Worm (Caenorhabditis elegans): ENCODE measurements around the gene daf-4.

daf-4 gene

ce11 chrIII:5603439-5603986, 21.4 kb upstream of the daf-4 start, which contains the start of gene madf-11 (continued):
- TF ChIP-seq tbp1 (GFP tag; optimal IDR thresholded peaks at IDR 0.05): peak; percentile 31
- TF ChIP-seq cebp-1 (GFP tag; IDR thresholded peaks at IDR 0.05): no peak
- TF ChIP-seq cebp-1 (tag; optimal IDR thresholded peaks at IDR 0.05): peak; percentile 58
- peak; percentile 31; the same call in 1 of the 2 replicates for TF ChIP-seq attf-3 (GFP tag; conservative IDR thresholded peaks at IDR 0.05)
- TF ChIP-seq lin-40 (tag; optimal IDR thresholded peaks at IDR 0.05): peak; percentile 39
- TF ChIP-seq sptf-2 (GFP tag; optimal IDR thresholded peaks at IDR 0.05): no peak
- TF ChIP-seq chd-7 (tag; optimal IDR thresholded peaks at IDR 0.05): no peak
- no peak for TF ChIP-seq F23B12.7 (tag; optimal IDR thresholded peaks at IDR 0.05; ENCODE audit: insufficient read depth)
- TF ChIP-seq mcd-1 (GFP tag; IDR thresholded peaks at IDR 0.05): peak; percentile 66
- TF ChIP-seq nfyb-1 (GFP tag; IDR thresholded peaks at IDR 0.05): 0 out of 2 replicates have a peak, but pooled peaks have one; percentile 35
- peak; percentile 57; the same call in 1 of the 2 replicates for TF ChIP-seq hmg-1.2 (GFP tag; IDR thresholded peaks at IDR 0.05)
- peak; percentile 90 for TF ChIP-seq zfh-2 (GFP tag; conservative IDR thresholded peaks at IDR 0.05)
- peak; percentile 34; the same call in 1 of the 2 replicates for TF ChIP-seq rcor-1 (GFP tag; IDR thresholded peaks at IDR 0.05)
- 0 out of 2 replicates have a peak, but pooled peaks have one; percentile 17 for TF ChIP-seq K11D2.4 (GFP tag; IDR thresholded peaks at IDR 0.05)
- no peak for TF ChIP-seq tbx-9 (tag; optimal IDR thresholded peaks at IDR 0.05; ENCODE audit: borderline replicate concordance)
- TF ChIP-seq ets-4 (GFP tag; optimal IDR thresholded peaks at IDR 0.05): peak; percentile 5
- peak; percentile 60 for TF ChIP-seq lin-54 (GFP tag; optimal IDR thresholded peaks at IDR 0.05)
- TF ChIP-seq pha-4 (tag; optimal IDR thresholded peaks at IDR 0.05): peak; percentile 19
- peak; percentile 10; the same call in 1 of the 2 replicates for TF ChIP-seq ekl-4 (GFP tag; IDR thresholded peaks at IDR 0.05)
- TF ChIP-seq madf-3 (GFP tag; IDR thresholded peaks at IDR 0.05): 0 out of 2 replicates have a peak, but pooled peaks have one; percentile 51
- TF ChIP-seq fkh-3 (tag; optimal IDR thresholded peaks at IDR 0.05): no peak
- 0 out of 2 replicates have a peak, but pooled peaks have one; percentile 42 for TF ChIP-seq Y53G8AR.9 (GFP tag; conservative IDR thresholded peaks at IDR 0.05)
- peak; percentile 62 for TF ChIP-seq K12H6.12 (tag; optimal IDR thresholded peaks at IDR 0.05)
- peak; percentile 7 for TF ChIP-seq madf-10 (tag; optimal IDR thresholded peaks at IDR 0.05)
- TF ChIP-seq F33H1.4 (GFP tag; IDR thresholded peaks at IDR 0.05): peak; percentile 19; the same call in 1 of the 2 replicates
- TF ChIP-seq nhr-80 (tag; optimal IDR thresholded peaks at IDR 0.05): peak; percentile 53

- TF ChIP-seq tbp1 (GFP tag; optimal IDR thresholded peaks at IDR 0.05): no peak
- peak; percentile 48 for TF ChIP-seq F49E8.2 (tag; optimal IDR thresholded peaks at IDR 0.05; ENCODE audit: insufficient read depth)
- no peak for TF ChIP-seq hsf-1 (GFP tag; IDR thresholded peaks at IDR 0.05)
- TF ChIP-seq gei-17 (GFP tag; optimal IDR thresholded peaks at IDR 0.05): no peak
- no peak for TF ChIP-seq snpc-3.4 (tag; optimal IDR thresholded peaks at IDR 0.05)
- no peak for TF ChIP-seq zim-3 (tag; optimal IDR thresholded peaks at IDR 0.05)
- no peak for TF ChIP-seq F22D6.2 (tag; optimal IDR thresholded peaks at IDR 0.05)
- no peak for TF ChIP-seq Y67H2A.10 (GFP tag; conservative IDR thresholded peaks at IDR 0.05)
- no peak for TF ChIP-seq B0336.3 (GFP tag; IDR thresholded peaks at IDR 0.05)
- TF ChIP-seq nhr-120 (GFP tag; IDR thresholded peaks at IDR 0.05): no peak
- TF ChIP-seq snpc-4 (GFP tag; optimal IDR thresholded peaks at IDR 0.05): no peak
- TF ChIP-seq snpc-4 (tag; optimal IDR thresholded peaks at IDR 0.05): no peak
- no peak for TF ChIP-seq T07F8.4 (tag; optimal IDR thresholded peaks at IDR 0.05)
- no peak for TF ChIP-seq ztf-25 (GFP tag; IDR thresholded peaks at IDR 0.05)
- TF ChIP-seq let-526 (GFP tag; IDR thresholded peaks at IDR 0.05): no peak
- no peak for TF ChIP-seq F37B4.10 (GFP tag; IDR thresholded peaks at IDR 0.05)
- no peak for TF ChIP-seq hmg-1.2 (GFP tag; IDR thresholded peaks at IDR 0.05)
- TF ChIP-seq B0035.1 (tag; optimal IDR thresholded peaks at IDR 0.05): no peak
- TF ChIP-seq K11D2.4 (GFP tag; IDR thresholded peaks at IDR 0.05): no peak
- no peak for TF ChIP-seq rec-8 (tag; optimal IDR thresholded peaks at IDR 0.05)
- no peak for TF ChIP-seq nfya-1 (tag; optimal IDR thresholded peaks at IDR 0.05; ENCODE audit: borderline replicate concordance, insufficient read depth)
- TF ChIP-seq F55B11.4 (tag; optimal IDR thresholded peaks at IDR 0.05; ENCODE audit: borderline replicate concordance, insufficient read depth): no peak
- peak; percentile 54; the same call in 1 of the 2 replicates for TF ChIP-seq B0019.2 (GFP tag; conservative IDR thresholded peaks at IDR 0.05)
- no peak for TF ChIP-seq nhr-90 (tag; optimal IDR thresholded peaks at IDR 0.05)
- TF ChIP-seq madf-3 (GFP tag; IDR thresholded peaks at IDR 0.05): no peak
Observed at ce11 chrIII:5604080-5604479, 20.9 kb upstream of the daf-4 start, which contains the start of gene xnd-1. Gene xnd-1 (plus strand): TSS chrIII:5604460.

Data from whole organism, young adult.